Fruit fly (Drosophila melanogaster) whole organism, wandering third instar larva: ENCODE results near the gene scny.

Source experiments
- CG32264 ChIP-seq: fragments of 200-800 bp; sonication (Bioruptor generic); optimal IDR thresholded peaks from 2 replicates; lab custom pipeline; 2016; ENCODE audit warnings: missing biosample characterization, missing genetic modification characterization
- CG9705 ChIP-seq: fragments of 200-800 bp; sonication (Bioruptor generic); optimal IDR thresholded peaks from 2 replicates; lab custom pipeline; 2018; ENCODE audit warnings: missing biosample characterization, mild to moderate bottlenecking, missing genetic modification characterization
- CrebA ChIP-seq: fragments of 200-800 bp; sonication (Bioruptor generic); optimal IDR thresholded peaks from 2 replicates; lab custom pipeline; 2016; ENCODE audit warnings: missing biosample characterization, mild to moderate bottlenecking, missing genetic modification characterization, borderline replicate concordance
- Dfd ChIP-seq: fragments of >200 bp; optimal IDR thresholded peaks from 2 replicates; lab custom pipeline; 2017; ENCODE audit warnings: missing biosample characterization, missing genetic modification characterization
- GATAd ChIP-seq: sonication (Bioruptor generic); optimal IDR thresholded peaks from 2 replicates; lab custom pipeline; 2016; ENCODE audit warnings: missing biosample characterization, missing genetic modification characterization
- HLH106 ChIP-seq: fragments of 200-800 bp; optimal IDR thresholded peaks from 3 replicates; lab custom pipeline; 2019; ENCODE audit warnings: missing biosample characterization, mild to moderate bottlenecking, missing genetic modification characterization, moderate library complexity
- Hnf4 ChIP-seq: fragments of 200-800 bp; sonication (Bioruptor generic); optimal IDR thresholded peaks from 2 replicates; lab custom pipeline; 2016; ENCODE audit warnings: missing biosample characterization, mild to moderate bottlenecking, missing genetic modification characterization
- Hr83 ChIP-seq: fragments of 200-300 bp; sonication (Bioruptor generic); optimal IDR thresholded peaks from 2 replicates; lab custom pipeline; 2016; ENCODE audit warnings: missing biosample characterization, mild to moderate bottlenecking, missing genetic modification characterization, moderate library complexity; ENCODE audit not compliant: poor library complexity, severe bottlenecking
- Jra ChIP-seq: sonication (Bioruptor generic); optimal IDR thresholded peaks from 2 replicates; lab custom pipeline; 2016; ENCODE audit warnings: missing biosample characterization, missing genetic modification characterization
- Mio ChIP-seq: sonication (Bioruptor generic); optimal IDR thresholded peaks from 2 replicates; lab custom pipeline; 2016; ENCODE audit warnings: missing biosample characterization, missing genetic modification characterization
- Myc ChIP-seq: fragments of >200 bp; optimal IDR thresholded peaks from 2 replicates; lab custom pipeline; 2017
- N ChIP-seq: fragments of >200 bp; optimal IDR thresholded peaks from 2 replicates; lab custom pipeline; 2018; ENCODE audit warnings: missing biosample characterization, missing external identifiers, missing genetic modification characterization
- OdsH ChIP-seq: fragments of 200-800 bp; sonication (Bioruptor generic); optimal IDR thresholded peaks from 2 replicates; lab custom pipeline; 2016; ENCODE audit warnings: missing biosample characterization, mild to moderate bottlenecking, missing genetic modification characterization
- Rel ChIP-seq, 2 experiments: fragments of 200-800 bp; sonication (Bioruptor generic) in 1 of 2; optimal IDR thresholded peaks; 2 replicates in 1 of 2; 3 replicates in 1 of 2; lab custom pipeline; 2016 to 2019; ENCODE audit warnings: mild to moderate bottlenecking in 2 of 2, missing biosample characterization in 2 of 2, missing genetic modification characterization in 2 of 2, moderate library complexity in 1 of 2
- Sp1 ChIP-seq: fragments of 200-800 bp; sonication (Bioruptor generic); optimal IDR thresholded peaks from 3 replicates; lab custom pipeline; 2019; ENCODE audit warnings: missing biosample characterization, mild to moderate bottlenecking, missing genetic modification characterization, moderate library complexity
- Vsx2 ChIP-seq: fragments of 200-300, 225-300 bp; sonication (Bioruptor generic); optimal IDR thresholded peaks from 2 replicates; lab custom pipeline; 2018; ENCODE audit warnings: missing biosample characterization, missing genetic modification characterization; ENCODE audit not compliant: partially characterized antibody
- br ChIP-seq: fragments of 200-800 bp; sonication (Bioruptor generic); optimal IDR thresholded peaks from 2 replicates; lab custom pipeline; 2016; ENCODE audit warnings: missing biosample characterization, missing genetic modification characterization
- brk ChIP-seq: fragments of 200-800 bp; sonication (Bioruptor generic); optimal IDR thresholded peaks from 2 replicates; lab custom pipeline; 2016; ENCODE audit warnings: missing biosample characterization, mild to moderate bottlenecking, missing genetic modification characterization
- dl ChIP-seq, 2 experiments: fragments of 175-275, 200-275 bp in 1 of 2; fragments of 200-275 bp in 1 of 2; sonication (Bioruptor generic); optimal IDR thresholded peaks; lab custom pipeline; 2018; ENCODE audit warnings: mild to moderate bottlenecking in 2 of 2, missing biosample characterization in 2 of 2, missing genetic modification characterization in 2 of 2, moderate library complexity in 2 of 2; ENCODE audit not compliant: partially characterized antibody in 2 of 2, insufficient read depth in 1 of 2
- dmrt93B ChIP-seq: fragments of 200-800 bp; sonication (Bioruptor generic); optimal IDR thresholded peaks from 2 replicates; lab custom pipeline; 2018; ENCODE audit warnings: missing biosample characterization, mild to moderate bottlenecking, missing genetic modification characterization
- dsf ChIP-seq: sonication (Bioruptor generic); optimal IDR thresholded peaks from 2 replicates; lab custom pipeline; 2016; ENCODE audit warnings: missing biosample characterization, missing genetic modification characterization, borderline replicate concordance
- ey ChIP-seq: fragments of 200-800 bp; sonication (Bioruptor generic); optimal IDR thresholded peaks from 2 replicates; lab custom pipeline; 2016; ENCODE audit warnings: missing biosample characterization, missing genetic modification characterization
- foxo ChIP-seq, 2 experiments: fragments of 200-800 bp; sonication (Bioruptor generic); optimal IDR thresholded peaks; 2 replicates in 1 of 2; 3 replicates in 1 of 2; lab custom pipeline; 2016 to 2017; ENCODE audit warnings: missing biosample characterization in 2 of 2, missing genetic modification characterization in 2 of 2
- fru ChIP-seq: fragments of 200-800 bp; sonication (Bioruptor generic); optimal IDR thresholded peaks from 3 replicates; lab custom pipeline; 2016; ENCODE audit warnings: missing biosample characterization, mild to moderate bottlenecking, missing genetic modification characterization
- h ChIP-seq: fragments of 200-800 bp; sonication (Bioruptor generic); optimal IDR thresholded peaks from 3 replicates; lab custom pipeline; 2016; ENCODE audit warnings: missing biosample characterization, mild to moderate bottlenecking, missing genetic modification characterization
- lola ChIP-seq: fragments of >200 bp; optimal IDR thresholded peaks from 2 replicates; lab custom pipeline; 2017; ENCODE audit warnings: missing biosample characterization, missing genetic modification characterization
- pan ChIP-seq: fragments of >200 bp; optimal IDR thresholded peaks from 2 replicates; lab custom pipeline; 2017
- rgr ChIP-seq: fragments of 200-800 bp; sonication (Bioruptor generic); optimal IDR thresholded peaks from 3 replicates; lab custom pipeline; 2016; ENCODE audit warnings: missing biosample characterization, mild to moderate bottlenecking, missing genetic modification characterization
- sage ChIP-seq: fragments of 200-800 bp; sonication (Bioruptor generic); optimal IDR thresholded peaks from 2 replicates; lab custom pipeline; 2016; ENCODE audit warnings: missing biosample characterization, mild to moderate bottlenecking, missing genetic modification characterization
- sv ChIP-seq: fragments of 200-800 bp; sonication (Bioruptor generic); optimal IDR thresholded peaks from 3 replicates; lab custom pipeline; 2016; ENCODE audit warnings: missing biosample characterization, missing genetic modification characterization
- tai ChIP-seq: sonication (Bioruptor generic); optimal IDR thresholded peaks from 2 replicates; lab custom pipeline; 2016; ENCODE audit warnings: missing biosample characterization, missing genetic modification characterization
- usp ChIP-seq: fragments of >200 bp; optimal IDR thresholded peaks from 2 replicates; lab custom pipeline; 2017; ENCODE audit warnings: missing biosample characterization, missing genetic modification characterization
- woc ChIP-seq: sonication (Bioruptor generic); optimal IDR thresholded peaks from 2 replicates; lab custom pipeline; 2016; ENCODE audit warnings: missing biosample characterization, mild to moderate bottlenecking, missing genetic modification characterization

The scny gene

DNA sequence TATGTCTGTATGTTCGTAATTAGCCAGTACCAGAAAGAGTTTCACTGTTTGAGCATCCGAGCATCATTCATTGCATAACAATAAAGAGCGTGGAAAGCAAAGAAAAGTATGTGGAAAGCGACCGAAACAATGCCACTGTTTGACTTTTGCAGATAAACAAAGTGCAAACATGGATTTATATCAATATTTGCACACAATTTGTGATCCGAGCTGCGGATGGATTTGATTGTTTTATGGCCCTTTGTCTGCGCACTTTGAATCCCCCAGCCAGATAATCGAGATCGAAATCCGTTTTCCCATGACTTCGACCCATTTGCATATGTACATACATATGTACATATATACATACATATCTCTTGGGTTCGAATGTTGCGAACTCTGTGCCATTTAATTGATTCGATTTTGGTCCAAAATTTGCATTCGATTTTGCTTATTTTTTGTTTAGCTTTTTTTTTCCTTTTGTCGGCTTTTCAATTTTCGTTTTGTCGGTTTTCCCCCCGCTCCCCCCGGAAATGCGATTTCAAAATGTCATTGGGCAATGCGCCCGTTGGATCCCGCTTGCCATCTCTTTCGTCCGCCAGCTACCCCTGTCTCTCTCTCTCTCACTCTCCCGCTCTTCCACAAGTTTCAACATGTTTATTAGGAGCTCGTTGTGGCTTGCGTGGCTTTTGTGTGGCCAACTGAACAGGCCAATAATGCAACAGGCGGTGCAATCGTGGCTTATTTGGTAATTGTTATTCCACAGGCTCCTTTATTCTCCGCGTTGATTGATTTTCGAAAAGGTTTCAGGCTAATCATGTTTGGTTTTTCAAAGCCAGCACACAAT is 16.6 kb downstream of the scny start:
- TF ChIP-seq Rel (GFP tag; optimal IDR thresholded peaks at IDR 0.05; lab: Kevin White, UChicago) (no peak), Rel (tag; optimal IDR thresholded peaks at IDR 0.05; lab: Kevin White, UChicago) (peak; percentile 2), Sp1 (GFP tag; lab: Kevin White, UChicago) (no peak)

DNA sequence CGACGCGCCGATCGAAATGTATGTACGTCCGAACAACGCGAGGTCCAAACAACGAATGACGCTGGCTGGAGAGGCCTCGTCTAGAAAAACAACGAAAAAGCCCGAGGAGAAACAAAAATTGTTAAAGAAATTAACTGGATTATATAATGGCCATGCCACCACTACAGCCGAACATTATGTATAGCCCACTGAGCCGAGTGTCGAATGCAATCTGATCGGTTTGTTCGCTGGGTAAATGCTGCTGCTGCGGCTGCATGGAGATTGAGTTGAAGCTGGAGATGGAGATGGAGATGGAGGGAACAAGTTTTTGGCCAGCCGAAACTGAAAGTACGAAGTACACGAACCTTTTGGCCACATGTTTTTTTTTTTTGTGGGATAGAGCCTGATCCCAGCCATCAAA is 17.8 kb downstream of the scny start, which contains the start of gene Cralbp:
Gene Cralbp, minus strand, starts transcription at position 115 of the 400 bp plus-strand sequence.
- TF ChIP-seq N (GFP tag; lab: Kevin White, UChicago) = no peak
- TF ChIP-seq sv = no peak
- TF ChIP-seq CG32264 (GFP tag; lab: Kevin White, UChicago) = no peak
- no peak for TF ChIP-seq Hnf4
- TF ChIP-seq lola = no peak
- TF ChIP-seq ey = no peak
- TF ChIP-seq Sp1 (GFP tag; lab: Kevin White, UChicago) = no peak

DNA sequence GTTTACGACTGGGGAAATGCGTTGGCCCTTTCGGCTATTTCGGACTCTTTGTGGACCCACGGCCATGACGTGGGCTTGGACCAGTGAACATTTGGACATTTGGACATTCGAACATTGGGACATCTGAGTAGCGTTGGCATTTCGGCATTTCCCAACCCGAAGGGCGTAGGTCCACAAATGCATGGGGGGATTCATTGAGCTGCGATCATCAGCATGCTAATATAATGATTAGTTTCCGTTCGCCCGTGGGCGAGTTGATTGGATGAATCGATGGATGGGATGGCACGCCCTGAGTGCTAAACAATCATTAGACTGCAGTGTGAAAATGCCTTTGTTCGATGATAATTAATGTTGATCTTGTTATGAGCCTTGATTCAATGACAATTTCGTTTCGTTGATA is 18.7 kb downstream of the scny start:
- no peak for TF ChIP-seq lola
- no peak for TF ChIP-seq Sp1 (GFP tag; lab: Kevin White, UChicago)
- no peak for TF ChIP-seq Jra
- TF ChIP-seq rgr (GFP tag; lab: Kevin White, UChicago) = no peak
- TF ChIP-seq Vsx2 (GFP tag; lab: Kevin White, UChicago) = no peak
- no peak for TF ChIP-seq foxo (GFP tag; optimal IDR thresholded peaks at IDR 0.05; lab: Kevin White, UChicago)
- no peak for TF ChIP-seq OdsH (GFP tag; lab: Kevin White, UChicago)
- no peak for TF ChIP-seq CG9705 (GFP tag; lab: Kevin White, UChicago)

DNA sequence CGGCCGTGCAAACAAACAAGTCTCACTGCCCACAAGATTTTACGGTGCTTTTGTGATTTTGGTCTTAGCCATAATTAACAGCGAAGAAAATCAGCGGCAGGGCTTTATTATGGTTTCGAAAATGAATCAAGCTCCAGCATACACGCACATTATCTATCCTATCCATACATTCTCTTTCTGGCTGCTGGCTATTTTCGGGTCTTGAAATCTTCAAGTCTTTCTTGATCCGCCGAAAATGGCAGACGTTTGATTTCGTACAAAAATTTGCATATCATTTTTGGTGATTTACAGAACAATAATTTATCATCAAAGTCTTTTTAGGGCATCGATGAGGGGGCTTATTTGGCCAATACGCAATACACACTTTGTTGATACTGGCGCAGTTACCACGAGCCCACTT is 20.0 kb downstream of the scny start:
- TF ChIP-seq pan (lab: Kevin White, UChicago) (no peak), Dfd (GFP tag; lab: Kevin White, UChicago) (no peak), Mio (GFP tag; lab: Kevin White, UChicago) (no peak), OdsH (GFP tag; lab: Kevin White, UChicago) (no peak), br (GFP tag; lab: Kevin White, UChicago) (no peak), fru (GFP tag; lab: Kevin White, UChicago) (no peak), GATAd (GFP tag; lab: Kevin White, UChicago) (no peak), Hr83 (GFP tag; lab: Kevin White, UChicago) (no peak), Rel (GFP tag; optimal IDR thresholded peaks at IDR 0.05; lab: Kevin White, UChicago) (no peak), Rel (tag; optimal IDR thresholded peaks at IDR 0.05; lab: Kevin White, UChicago) (no peak), sage (GFP tag; lab: Kevin White, UChicago) (no peak), dl (GFP tag; optimal IDR thresholded peaks at IDR 0.05; lab: Kevin White, UChicago; ENCODE audit: insufficient read depth in 1 of 2, partially characterized antibody in 2 of 2) (no peak)

DNA sequence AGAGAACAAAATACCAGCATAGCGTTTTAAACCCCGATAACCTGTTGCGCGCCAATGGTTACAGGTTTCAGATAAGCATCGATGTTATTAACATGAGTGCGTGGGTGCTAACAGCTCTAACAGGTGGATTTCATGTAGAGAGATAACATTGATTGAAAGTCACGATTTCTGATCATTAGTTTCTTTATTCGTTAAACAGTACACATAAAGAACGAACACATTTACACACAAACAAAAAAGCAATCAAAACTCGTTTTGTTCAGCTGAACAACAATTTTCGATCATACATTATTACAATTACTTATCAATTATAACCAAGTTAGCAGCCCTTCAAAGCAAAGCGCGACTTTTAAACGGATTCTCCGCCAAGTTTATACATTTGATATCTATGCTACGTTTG is 20.9 kb downstream of the scny start:
- no peak for TF ChIP-seq Vsx2 (GFP tag; lab: Kevin White, UChicago)
- TF ChIP-seq Mio (GFP tag; lab: Kevin White, UChicago) = no peak
- TF ChIP-seq brk (GFP tag; lab: Kevin White, UChicago) = no peak
- no peak for TF ChIP-seq br (GFP tag; lab: Kevin White, UChicago)
- peak; percentile 6 for TF ChIP-seq sv
- TF ChIP-seq dmrt93B = no peak
- no peak for TF ChIP-seq h (GFP tag; lab: Kevin White, UChicago)
- TF ChIP-seq tai (GFP tag; lab: Kevin White, UChicago) = no peak
- no peak for TF ChIP-seq usp (GFP tag; lab: Kevin White, UChicago)
- TF ChIP-seq Sp1 (GFP tag; lab: Kevin White, UChicago) = no peak
- peak; percentile 27 for TF ChIP-seq HLH106
- TF ChIP-seq CG32264 (GFP tag; lab: Kevin White, UChicago) = peak; percentile 40
- no peak for TF ChIP-seq Myc (lab: Kevin White, UChicago)
- TF ChIP-seq OdsH (GFP tag; lab: Kevin White, UChicago) = peak; percentile 32
- peak; percentile 31 for TF ChIP-seq Hr83 (GFP tag; lab: Kevin White, UChicago)
- TF ChIP-seq GATAd (GFP tag; lab: Kevin White, UChicago) = no peak
- TF ChIP-seq rgr (GFP tag; lab: Kevin White, UChicago) = no peak
- TF ChIP-seq dl (GFP tag; optimal IDR thresholded peaks at IDR 0.05; lab: Kevin White, UChicago; ENCODE audit: insufficient read depth in 1 of 2, partially characterized antibody in 2 of 2) = no peak
- peak; percentile 30 for TF ChIP-seq fru (GFP tag; lab: Kevin White, UChicago)
- peak; percentile 6 for TF ChIP-seq dsf (GFP tag; lab: Kevin White, UChicago)
- TF ChIP-seq N (GFP tag; lab: Kevin White, UChicago) = no peak
- no peak for TF ChIP-seq woc
- peak; percentile 23 for TF ChIP-seq CG9705 (GFP tag; lab: Kevin White, UChicago)
- peak; percentile 41 for TF ChIP-seq sage (GFP tag; lab: Kevin White, UChicago)
- TF ChIP-seq ey = peak; percentile 42
- TF ChIP-seq foxo (GFP tag; optimal IDR thresholded peaks at IDR 0.05; lab: Kevin White, UChicago) = peak in 1 of 2 experiments; percentile 6
- TF ChIP-seq CrebA (GFP tag; lab: Kevin White, UChicago) = no peak
- no peak for TF ChIP-seq Hnf4
